Worm (Caenorhabditis elegans) whole organism, L3 larva: ENCODE measurements around the gene zim-1.

Experiments used
- R02D3.7 ChIP-seq: fragments of 150-350 bp; optimal IDR thresholded peaks from 2 replicates; lab custom pipeline; 2014; ENCODE audit warnings: missing biosample characterization, missing genetic modification characterization
- ceh-28 ChIP-seq: fragments of 150-350 bp; optimal IDR thresholded peaks from 2 replicates; lab custom pipeline; 2014; ENCODE audit warnings: missing biosample characterization, missing genetic modification reagents, missing genetic modification characterization
- fos-1 ChIP-seq: fragments of 150-350 bp; optimal IDR thresholded peaks from 2 replicates; lab custom pipeline; 2014; ENCODE audit warnings: missing biosample characterization, missing genetic modification characterization
- lsy-12 ChIP-seq: sonication (generic microtip); optimal IDR thresholded peaks from 2 replicates; lab custom pipeline; 2016; ENCODE audit warnings: mild to moderate bottlenecking, missing genetic modification characterization, missing compliant biosample characterization
- nhr-25 ChIP-seq: sonication (generic microtip); optimal IDR thresholded peaks from 2 replicates; lab custom pipeline; 2017; ENCODE audit warnings: missing biosample characterization, missing genetic modification characterization
- nhr-28 ChIP-seq: fragments of 150-350 bp; optimal IDR thresholded peaks from 2 replicates; lab custom pipeline; 2014; ENCODE audit warnings: missing biosample characterization, missing genetic modification characterization
- nhr-77 ChIP-seq: fragments of 150-350 bp; optimal IDR thresholded peaks from 2 replicates; lab custom pipeline; 2014; ENCODE audit warnings: missing biosample characterization, missing genetic modification characterization
- ztf-11 ChIP-seq: fragments of 150-350 bp; optimal IDR thresholded peaks from 2 replicates; lab custom pipeline; 2014; ENCODE audit warnings: missing biosample characterization, missing genetic modification characterization

ce11 chrIV:10567822-10568221, 20.9 kb downstream of the zim-1 start:
- TF ChIP-seq fos-1 (tag; lab: Kevin White, UChicago) (no peak), nhr-28 (tag; lab: Kevin White, UChicago) (no peak), lsy-12 (tag; lab: Kevin White, UChicago) (no peak), nhr-25 (tag; lab: Kevin White, UChicago) (no peak), R02D3.7 (tag; lab: Kevin White, UChicago) (no peak), nhr-77 (tag; lab: Kevin White, UChicago) (no peak), ceh-28 (tag; lab: Kevin White, UChicago) (no peak), ztf-11 (tag; lab: Kevin White, UChicago) (no peak)
